Worm (Caenorhabditis elegans) whole organism, late embryonic: ENCODE data around the gene F55A11.6.

Experiments used
- ama-1 ChIP-seq: fragments of 150-350 bp; optimal IDR thresholded peaks from 2 replicates; lab custom pipeline; 2014
- ceh-22 ChIP-seq: sonication (generic microtip); optimal IDR thresholded peaks from 2 replicates; lab custom pipeline; 2017; ENCODE audit warnings: missing biosample characterization, missing genetic modification characterization
- eyg-1 ChIP-seq: sonication (generic microtip); optimal IDR thresholded peaks from 2 replicates; lab custom pipeline; 2016; ENCODE audit warnings: missing genotype, missing genetic modification characterization, missing compliant biosample characterization
- fax-1 ChIP-seq: sonication (generic microtip); optimal IDR thresholded peaks from 2 replicates; lab custom pipeline; 2016; ENCODE audit warnings: missing genotype, missing genetic modification characterization, missing compliant biosample characterization
- tbx-7 ChIP-seq: sonication (generic microtip); optimal IDR thresholded peaks from 2 replicates; lab custom pipeline; 2016; ENCODE audit warnings: missing genotype, missing genetic modification characterization, missing compliant biosample characterization
- zip-5 ChIP-seq: sonication (generic microtip); optimal IDR thresholded peaks from 2 replicates; lab custom pipeline; 2016; ENCODE audit warnings: missing genetic modification characterization, missing compliant biosample characterization

DNA sequence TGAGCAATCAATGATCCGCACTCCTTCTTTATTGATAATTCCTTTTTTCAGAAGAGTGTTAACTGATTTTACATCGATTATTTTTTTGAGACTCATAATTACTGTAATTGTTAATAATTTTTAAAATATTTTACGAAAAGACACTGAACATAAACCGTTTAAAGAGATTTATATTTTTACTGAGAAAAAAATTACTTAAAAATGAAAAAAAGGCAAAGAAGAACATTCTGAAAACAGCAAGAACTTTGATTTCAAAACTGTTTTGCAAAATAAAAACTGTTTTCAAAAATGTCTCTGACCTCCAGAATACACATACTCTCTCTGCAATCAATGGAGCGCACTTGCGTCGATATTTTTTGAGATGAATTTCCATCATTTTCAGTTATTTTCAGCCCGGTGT is 50.3 kb downstream of the F55A11.6 start, which contains the start of the genes mpst-1 and D2023.6:
- TF ChIP-seq eyg-1 (tag; lab: Kevin White, UChicago) (no peak), tbx-7 (tag; lab: Kevin White, UChicago) (no peak), zip-5 (tag; lab: Kevin White, UChicago) (no peak), fax-1 (no peak), ceh-22 (tag; lab: Kevin White, UChicago) (no peak), ama-1 (lab: Kevin White, UChicago) (no peak)
